Fruit fly (Drosophila melanogaster) whole organism, embryonic: ENCODE results near the gene CG2493.

Experiments
- Antp ChIP-seq: fragments of 200-800 bp; sonication (Bioruptor generic); optimal IDR thresholded peaks from 3 replicates; lab custom pipeline; 2016; ENCODE audit warnings: missing biosample characterization, missing genetic modification characterization
- Atf6 ChIP-seq: fragments of 200-800 bp; sonication (Bioruptor generic); IDR thresholded peaks from 2 replicates; pipeline ENCODE4 v1.3.6; 2022; ENCODE audit warnings: missing biosample characterization, missing genetic modification characterization
- B-H1 ChIP-seq: fragments of 200-800 bp; sonication (Bioruptor generic); IDR thresholded peaks from 3 replicates; pipeline ENCODE4 v1.3.6; 2022; ENCODE audit warnings: missing biosample characterization, missing genetic modification characterization
- CG11093 ChIP-seq: fragments of 200-800 bp; sonication (Bioruptor generic); IDR thresholded peaks from 3 replicates; pipeline ENCODE4 v1.3.6; 2022; ENCODE audit warnings: missing biosample characterization, missing genetic modification characterization
- CG12071 ChIP-seq: fragments of 200-800 bp; sonication (Bioruptor generic); optimal IDR thresholded peaks from 3 replicates; lab custom pipeline; 2018; ENCODE audit warnings: missing biosample characterization, mild to moderate bottlenecking, missing genetic modification characterization
- CG13624 ChIP-seq: fragments of 200-800 bp; sonication (Bioruptor generic); optimal IDR thresholded peaks from 2 replicates; lab custom pipeline; 2016; ENCODE audit warnings: missing biosample characterization, missing genetic modification characterization
- CG14667 ChIP-seq: fragments of 200-800 bp; sonication (Bioruptor generic); IDR thresholded peaks from 2 replicates; pipeline ENCODE4 v1.3.6; 2022; ENCODE audit warnings: missing biosample characterization, missing genetic modification characterization
- CG14965 ChIP-seq: fragments of 200-800 bp; sonication (Bioruptor generic); optimal IDR thresholded peaks from 2 replicates; lab custom pipeline; 2016; ENCODE audit warnings: missing biosample characterization, missing genetic modification characterization, borderline replicate concordance
- CG17385 ChIP-seq: fragments of 200-800 bp; sonication (Bioruptor generic); optimal IDR thresholded peaks from 3 replicates; lab custom pipeline; 2018; ENCODE audit warnings: missing biosample characterization, mild to moderate bottlenecking, missing genetic modification characterization
- CG18262 ChIP-seq: fragments of 200-800 bp; optimal IDR thresholded peaks from 3 replicates; lab custom pipeline; 2019; ENCODE audit warnings: missing biosample characterization, mild to moderate bottlenecking, missing genetic modification characterization, moderate library complexity
- CG2199 ChIP-seq: fragments of 200-800 bp; sonication (Bioruptor generic); IDR thresholded peaks from 3 replicates; pipeline ENCODE4 v1.3.6; 2022; ENCODE audit warnings: missing biosample characterization, missing genetic modification characterization
- CG42726 ChIP-seq: fragments of 200-800 bp; sonication (Bioruptor generic); IDR thresholded peaks from 2 replicates; pipeline ENCODE4 v1.3.6; 2022; ENCODE audit warnings: missing biosample characterization, missing genetic modification characterization; ENCODE audit not compliant: partially characterized antibody
- CG4854 ChIP-seq: fragments of 200-800 bp; sonication (Bioruptor generic); optimal IDR thresholded peaks from 2 replicates; lab custom pipeline; 2016; ENCODE audit warnings: missing biosample characterization, missing genetic modification characterization, inconsistent platforms
- CG7372 ChIP-seq: fragments of 200-800 bp; sonication (Bioruptor generic); IDR thresholded peaks from 2 replicates; pipeline ENCODE4 v1.3.6; 2022; ENCODE audit warnings: missing biosample characterization, missing genetic modification characterization
- CG7556 ChIP-seq: fragments of 200-800 bp; sonication (Bioruptor generic); optimal IDR thresholded peaks from 2 replicates; lab custom pipeline; 2017; ENCODE audit warnings: missing biosample characterization, mild to moderate bottlenecking, missing genetic modification characterization
- CG7745 ChIP-seq: fragments of 200-800 bp; sonication (Bioruptor generic); optimal IDR thresholded peaks from 2 replicates; lab custom pipeline; 2018; ENCODE audit warnings: missing biosample characterization, mild to moderate bottlenecking, missing genetic modification characterization, moderate library complexity
- CG8089 ChIP-seq: fragments of 200-800 bp; sonication (Bioruptor generic); optimal IDR thresholded peaks from 3 replicates; lab custom pipeline; 2016; ENCODE audit warnings: missing biosample characterization, missing genetic modification characterization
- CG9876 ChIP-seq: fragments of 200-800 bp; sonication (Bioruptor generic); optimal IDR thresholded peaks from 2 replicates; lab custom pipeline; 2016; ENCODE audit warnings: missing biosample characterization, missing genetic modification characterization
- D19A ChIP-seq: fragments of 200-800 bp; optimal IDR thresholded peaks from 3 replicates; lab custom pipeline; 2019; ENCODE audit warnings: missing biosample characterization, mild to moderate bottlenecking, missing genetic modification characterization, moderate library complexity
- Drgx ChIP-seq: fragments of 200-800 bp; sonication (Bioruptor generic); IDR thresholded peaks from 2 replicates; pipeline ENCODE4 v1.3.6; 2022; ENCODE audit warnings: missing biosample characterization, missing genetic modification characterization
- E2f1 ChIP-seq: fragments of 200-800 bp; sonication (Bioruptor generic); IDR thresholded peaks from 2 replicates; pipeline ENCODE4 v1.3.6; 2022; ENCODE audit warnings: missing biosample characterization, missing genetic modification characterization
- HLH54F ChIP-seq: fragments of 200-800 bp; sonication (Bioruptor generic); optimal IDR thresholded peaks from 3 replicates; lab custom pipeline; 2016; ENCODE audit warnings: missing biosample characterization, missing genetic modification characterization
- Hmr ChIP-seq: fragments of 200-800 bp; sonication (Bioruptor generic); optimal IDR thresholded peaks from 3 replicates; lab custom pipeline; 2017; ENCODE audit warnings: mild to moderate bottlenecking, missing biosample characterization, missing genetic modification reagents, missing genetic modification characterization
- Lhr ChIP-seq: fragments of 200-800 bp; sonication (Bioruptor generic); optimal IDR thresholded peaks from 3 replicates; lab custom pipeline; 2017; ENCODE audit warnings: mild to moderate bottlenecking, missing biosample characterization, missing genetic modification reagents, missing genetic modification characterization
- Lpt ChIP-seq: fragments of >200 bp; optimal IDR thresholded peaks from 2 replicates; lab custom pipeline; 2018; ENCODE audit warnings: missing biosample characterization, missing genetic modification characterization
- NFAT ChIP-seq: fragments of 200-800 bp; sonication (Bioruptor generic); IDR thresholded peaks from 2 replicates; pipeline ENCODE4 v1.3.6; 2022; ENCODE audit warnings: missing biosample characterization, missing genetic modification characterization
- Neu2 ChIP-seq: fragments of 200-800 bp; sonication (Bioruptor generic); optimal IDR thresholded peaks from 3 replicates; lab custom pipeline; 2016; ENCODE audit warnings: missing biosample characterization, missing genetic modification characterization, borderline replicate concordance
- Nf-YA ChIP-seq: fragments of 200-800 bp; sonication (Bioruptor generic); IDR thresholded peaks from 2 replicates; pipeline ENCODE4 v1.3.6; 2022; ENCODE audit warnings: missing biosample characterization, missing genetic modification characterization
- Nf-YC ChIP-seq: fragments of 200-800 bp; optimal IDR thresholded peaks from 3 replicates; lab custom pipeline; 2019; ENCODE audit warnings: missing biosample characterization, mild to moderate bottlenecking, missing genetic modification characterization, moderate library complexity
- Oli ChIP-seq: fragments of 200-800 bp; sonication (Bioruptor generic); optimal IDR thresholded peaks from 2 replicates; lab custom pipeline; 2018; ENCODE audit warnings: missing biosample characterization, mild to moderate bottlenecking, missing genetic modification characterization, moderate library complexity
- Opbp ChIP-seq: fragments of 200-800 bp; sonication (Bioruptor generic); IDR thresholded peaks from 3 replicates; pipeline ENCODE4 v1.3.6; 2022; ENCODE audit warnings: missing biosample characterization, missing genetic modification characterization; ENCODE audit not compliant: partially characterized antibody
- PHDP ChIP-seq: fragments of 200-800 bp; sonication (Bioruptor generic); optimal IDR thresholded peaks from 3 replicates; lab custom pipeline; 2018; ENCODE audit warnings: missing biosample characterization, mild to moderate bottlenecking, missing genetic modification characterization, moderate library complexity
- Xrp1 ChIP-seq: fragments of 200-800 bp; sonication (Bioruptor generic); IDR thresholded peaks from 2 replicates; pipeline ENCODE4 v1.3.6; 2022; ENCODE audit warnings: missing biosample characterization, missing genetic modification characterization
- al ChIP-seq: fragments of 200-800 bp; sonication (Bioruptor generic); IDR thresholded peaks from 2 replicates; pipeline ENCODE4 v1.3.6; 2022; ENCODE audit warnings: missing biosample characterization, missing genetic modification characterization
- cad ChIP-seq: fragments of >200 bp; optimal IDR thresholded peaks from 2 replicates; lab custom pipeline; 2017; ENCODE audit warnings: missing biosample characterization, missing genetic modification characterization
- cg ChIP-seq: fragments of 200-800 bp; sonication (Bioruptor generic); optimal IDR thresholded peaks from 3 replicates; lab custom pipeline; 2019; ENCODE audit warnings: missing biosample characterization, mild to moderate bottlenecking, missing genetic modification characterization, moderate library complexity
- chif ChIP-seq, 2 experiments: fragments of 200-800 bp; sonication (Bioruptor generic); optimal IDR thresholded peaks; 3 replicates each; lab custom pipeline; 2016; ENCODE audit warnings: missing biosample characterization in 2 of 2, missing genetic modification characterization in 2 of 2
- dm ChIP-seq: fragments of 200-800 bp; sonication (Bioruptor generic); optimal IDR thresholded peaks from 3 replicates; lab custom pipeline; 2016; ENCODE audit warnings: missing biosample characterization, missing genetic modification characterization
- dysf ChIP-seq: fragments of 200-800 bp; sonication (Bioruptor generic); IDR thresholded peaks from 3 replicates; pipeline ENCODE4 v1.3.6; 2022; ENCODE audit warnings: missing biosample characterization, missing genetic modification characterization
- gsb ChIP-seq: fragments of 200-800 bp; sonication (Bioruptor generic); IDR thresholded peaks from 2 replicates; pipeline ENCODE4 v1.3.6; 2022; ENCODE audit warnings: missing biosample characterization, missing genetic modification characterization
- inv ChIP-seq: fragments of 200-800 bp; sonication (Bioruptor generic); IDR thresholded peaks from 2 replicates; pipeline ENCODE4 v1.3.6; 2022; ENCODE audit warnings: missing biosample characterization, missing genetic modification characterization; ENCODE audit not compliant: partially characterized antibody
- knrl ChIP-seq: fragments of 200-800 bp; sonication (Bioruptor generic); IDR thresholded peaks from 3 replicates; pipeline ENCODE4 v1.3.6; 2022; ENCODE audit warnings: missing biosample characterization, missing genetic modification characterization; ENCODE audit not compliant: partially characterized antibody
- luna ChIP-seq: fragments of 200-800 bp; sonication (Bioruptor generic); optimal IDR thresholded peaks from 2 replicates; lab custom pipeline; 2016; ENCODE audit warnings: missing biosample characterization, missing genetic modification characterization
- nerfin-2 ChIP-seq: fragments of 200-800 bp; sonication (Bioruptor generic); IDR thresholded peaks from 2 replicates; pipeline ENCODE4 v1.3.6; 2022; ENCODE audit warnings: missing biosample characterization, missing genetic modification characterization; ENCODE audit not compliant: partially characterized antibody
- org-1 ChIP-seq: fragments of 200-800 bp; sonication (Bioruptor generic); optimal IDR thresholded peaks from 2 replicates; lab custom pipeline; 2017; ENCODE audit warnings: missing biosample characterization, missing genetic modification characterization
- peb ChIP-seq: fragments of 200-800 bp; sonication (Bioruptor generic); IDR thresholded peaks from 2 replicates; pipeline ENCODE4 v1.3.6; 2022; ENCODE audit warnings: missing biosample characterization, missing genetic modification characterization
- pho ChIP-seq: fragments of 200-800 bp; sonication (Bioruptor generic); optimal IDR thresholded peaks from 2 replicates; lab custom pipeline; 2016; ENCODE audit warnings: missing biosample characterization, missing genetic modification characterization
- salm ChIP-seq: fragments of 200-800 bp; sonication (Bioruptor generic); optimal IDR thresholded peaks from 2 replicates; lab custom pipeline; 2018; ENCODE audit warnings: missing biosample characterization, mild to moderate bottlenecking, missing genetic modification characterization

The CG2493 gene

dm6 chr2L:20416754-20417563 is 46.3 kb downstream of the CG2493 start, which contains the start of the genes CG10949 and Arpc2 (continued):
- TF ChIP-seq salm (tag; lab: Kevin White, UChicago) (no peak), luna (GFP tag; lab: Kevin White, UChicago) (no peak), Antp (no peak), pho (GFP tag; lab: Kevin White, UChicago) (no peak), knrl (GFP tag; lab: Robert Waterston, UW) (peak; percentile 64; the same call in 2 of the 3 replicates), peb (GFP tag; lab: Robert Waterston, UW) (no peak), Hmr (GFP tag; lab: Kevin White, UChicago) (peak; percentile 60), nerfin-2 (GFP tag; lab: Robert Waterston, UW) (peak; percentile 44; the same call in 1 of the 2 replicates), CG2199 (GFP tag; lab: Robert Waterston, UW) (no peak), CG11093 (no peak), HLH54F (GFP tag; lab: Kevin White, UChicago) (no peak), CG7745 (no peak), Nf-YC (tag; lab: Kevin White, UChicago) (peak; percentile 69), Opbp (peak; percentile 41; the same call in 1 of the 3 replicates), NFAT (GFP tag; lab: Robert Waterston, UW) (peak; percentile 53; the same call in 1 of the 2 replicates), CG8089 (GFP tag; lab: Kevin White, UChicago) (no peak), dm (GFP tag; lab: Kevin White, UChicago) (peak; percentile 83)

- TF ChIP-seq CG13624 (GFP tag; lab: Kevin White, UChicago) (peak; percentile 82), CG7556 (GFP tag; lab: Kevin White, UChicago) (peak; percentile 12), Atf6 (GFP tag; lab: Robert Waterston, UW) (no peak), CG4854 (peak; percentile 70), CG14667 (GFP tag; lab: Robert Waterston, UW) (no peak), Oli (tag; lab: Kevin White, UChicago) (peak; percentile 40), CG42726 (GFP tag; lab: Robert Waterston, UW) (peak; percentile 61), cad (GFP tag; lab: Kevin White, UChicago) (no peak), PHDP (peak; percentile 69), CG14965 (GFP tag; lab: Kevin White, UChicago) (peak; percentile 99), dysf (GFP tag; lab: Robert Waterston, UW) (peak; percentile 55; the same call in 2 of the 3 replicates), Xrp1 (peak; percentile 71), nerfin-2 (GFP tag; lab: Robert Waterston, UW) (0 out of 2 replicates have a peak, but pooled peaks have one; percentile 34), CG7372 (GFP tag; lab: Robert Waterston, UW) (peak; percentile 43; the same call in 1 of the 2 replicates), E2f1 (GFP tag; lab: Robert Waterston, UW) (no peak), Nf-YA (GFP tag; lab: Robert Waterston, UW) (peak; percentile 31; the same call in 1 of the 2 replicates), gsb (GFP tag; lab: Robert Waterston, UW) (no peak; the same call in 1 of the 2 replicates), chif (GFP tag; optimal IDR thresholded peaks at IDR 0.05; lab: Kevin White, UChicago) (peak; percentile 60 to 65), CG9876 (GFP tag; lab: Kevin White, UChicago) (peak; percentile 50), D19A (tag; lab: Kevin White, UChicago) (peak; percentile 10), CG17385 (peak; percentile 65), org-1 (GFP tag; lab: Kevin White, UChicago) (peak; percentile 29), inv (GFP tag; lab: Robert Waterston, UW) (peak; percentile 51), Drgx (GFP tag; lab: Robert Waterston, UW) (no peak), cg (GFP tag; lab: Kevin White, UChicago) (no peak), Lhr (GFP tag; lab: Kevin White, UChicago) (peak; percentile 79), Lpt (GFP tag; lab: Kevin White, UChicago) (no peak), al (GFP tag; lab: Robert Waterston, UW) (no peak), CG18262 (peak; percentile 20), CG12071 (GFP tag; lab: Kevin White, UChicago) (peak; percentile 15), Neu2 (peak; percentile 1), B-H1 (GFP tag; lab: Robert Waterston, UW) (no peak)
These were observed 48.5 kb downstream of the CG2493 start, which contains the start of gene CG10947 for dm6 chr2L:20414750-20415211. CG10947 (minus strand) TSS chr2L:20414800.
